Worm (Caenorhabditis elegans): ENCODE measurements around the gene C16D2.3.

The C16D2.3 gene

ce11 chrII:9139172-9139700 is 1.3 kb downstream of the C16D2.3 start, which contains the start of gene Y9C2UA.1:
Gene Y9C2UA.1 (plus strand): TSS chrII:9139650.
- TF ChIP-seq fos-1 (tag; optimal IDR thresholded peaks at IDR 0.05) (no peak), nhr-6 (tag; optimal IDR thresholded peaks at IDR 0.05) (no peak), ceh-82 (tag; optimal IDR thresholded peaks at IDR 0.05) (no peak), unc-39 (tag; optimal IDR thresholded peaks at IDR 0.05) (no peak), mbf-1 (tag; optimal IDR thresholded peaks at IDR 0.05) (no peak), R02D3.7 (tag; optimal IDR thresholded peaks at IDR 0.05) (no peak), egl-27 (tag; optimal IDR thresholded peaks at IDR 0.05) (no peak), skn-1 (tag; optimal IDR thresholded peaks at IDR 0.05) (no peak), ceh-16 (tag; optimal IDR thresholded peaks at IDR 0.05) (no peak), alr-1 (tag; optimal IDR thresholded peaks at IDR 0.05) (no peak), mdl-1 (tag; optimal IDR thresholded peaks at IDR 0.05) (no peak), gmeb-1 (tag; optimal IDR thresholded peaks at IDR 0.05) (no peak), blmp-1 (tag; optimal IDR thresholded peaks at IDR 0.05; ENCODE audit: insufficient read depth) (no peak), ztf-11 (tag; optimal IDR thresholded peaks at IDR 0.05) (no peak), nhr-25 (tag; optimal IDR thresholded peaks at IDR 0.05) (no peak), lin-11 (tag; optimal IDR thresholded peaks at IDR 0.05) (no peak)

- TF ChIP-seq egl-27 (tag; optimal IDR thresholded peaks at IDR 0.05) (no peak), sem-4 (tag; optimal IDR thresholded peaks at IDR 0.05) (no peak), nhr-11 (tag; optimal IDR thresholded peaks at IDR 0.05) (no peak), ztf-4 (tag; optimal IDR thresholded peaks at IDR 0.05) (no peak)
These were observed 3.2 kb downstream of the C16D2.3 start for ce11 chrII:9141110-9141509.

DNA sequence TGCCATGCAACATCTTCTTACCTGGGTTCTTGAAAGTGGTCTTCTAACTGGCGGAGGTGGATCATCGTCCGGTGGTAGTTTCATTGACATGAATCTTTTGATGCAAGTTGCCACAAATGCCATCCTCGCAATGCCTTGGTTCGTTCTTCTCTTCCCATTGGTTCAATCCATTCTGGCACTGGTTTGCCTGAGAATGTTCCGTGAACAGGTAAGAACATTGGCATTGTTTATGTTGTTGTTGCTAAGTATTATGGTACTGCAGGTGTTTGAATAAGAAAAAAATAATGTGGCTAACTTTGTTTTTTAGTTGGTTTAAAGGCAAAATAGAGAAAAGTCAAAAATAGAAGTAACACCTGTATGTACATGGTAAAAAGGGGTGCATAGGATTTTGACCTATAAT is 5.9 kb downstream of the C16D2.3 start:
- no peak for TF ChIP-seq elt-1 (tag; optimal IDR thresholded peaks at IDR 0.05)
- TF ChIP-seq nhr-11 (tag; optimal IDR thresholded peaks at IDR 0.05), result no peak
- no peak for TF ChIP-seq mdl-1 (tag; optimal IDR thresholded peaks at IDR 0.05)
- TF ChIP-seq unc-62 (GFP tag; optimal IDR thresholded peaks at IDR 0.05), result no peak
- no peak for TF ChIP-seq lin-11 (tag; optimal IDR thresholded peaks at IDR 0.05)
- TF ChIP-seq blmp-1 (tag; optimal IDR thresholded peaks at IDR 0.05; ENCODE audit: insufficient read depth), result no peak
- no peak for TF ChIP-seq nhr-129 (tag; optimal IDR thresholded peaks at IDR 0.05)
- TF ChIP-seq snpc-4 (tag; optimal IDR thresholded peaks at IDR 0.05), result no peak
- TF ChIP-seq nhr-77 (tag; optimal IDR thresholded peaks at IDR 0.05), result no peak
- no peak for TF ChIP-seq zag-1 (tag; optimal IDR thresholded peaks at IDR 0.05)
- no peak for TF ChIP-seq unc-55 (GFP tag; optimal IDR thresholded peaks at IDR 0.05)

DNA sequence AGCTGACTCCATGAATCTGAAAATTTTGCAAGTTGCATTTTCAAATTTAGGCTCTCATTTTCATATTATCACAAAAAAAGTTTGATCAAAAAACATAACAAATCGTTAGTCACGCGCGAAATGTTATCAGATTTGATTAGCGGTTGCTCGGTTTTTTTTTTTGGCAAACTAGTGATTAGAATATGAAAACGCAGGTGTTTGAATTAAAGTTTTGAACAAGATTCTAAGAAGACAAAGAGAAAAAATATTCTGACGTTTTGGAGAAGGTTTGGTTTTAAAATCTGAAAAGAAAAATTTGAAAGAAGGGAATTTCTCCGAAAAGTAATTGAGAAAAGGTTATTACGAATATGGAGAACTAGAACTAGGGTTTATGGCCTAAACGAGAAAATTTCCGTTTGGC is 6.5 kb downstream of the C16D2.3 start:
- no peak for TF ChIP-seq nhr-6 (tag; optimal IDR thresholded peaks at IDR 0.05)
- no peak for TF ChIP-seq lsy-2 (tag; optimal IDR thresholded peaks at IDR 0.05)
- no peak for TF ChIP-seq ZK546.5 (tag; optimal IDR thresholded peaks at IDR 0.05)
- no peak for TF ChIP-seq gmeb-1 (tag; optimal IDR thresholded peaks at IDR 0.05)
- TF ChIP-seq elt-1 (tag; optimal IDR thresholded peaks at IDR 0.05), result no peak
- no peak for TF ChIP-seq R02D3.7 (tag; optimal IDR thresholded peaks at IDR 0.05)
- no peak for TF ChIP-seq ceh-16 (tag; optimal IDR thresholded peaks at IDR 0.05)
- no peak for TF ChIP-seq lin-11 (tag; optimal IDR thresholded peaks at IDR 0.05)
- TF ChIP-seq unc-62 (GFP tag; optimal IDR thresholded peaks at IDR 0.05), result no peak

ce11 chrII:9145961-9146360 is 8.1 kb downstream of the C16D2.3 start, which contains the start of gene W07A12.4:
Gene W07A12.4 (plus strand): TSS chrII:9146261.
- TF ChIP-seq nhr-21 (tag; optimal IDR thresholded peaks at IDR 0.05) (no peak), Y55F3AM.14 (GFP tag; optimal IDR thresholded peaks at IDR 0.05) (no peak), sma-9 (GFP tag; optimal IDR thresholded peaks at IDR 0.05) (no peak), sma-9 (tag; optimal IDR thresholded peaks at IDR 0.05) (no peak), egl-27 (tag; optimal IDR thresholded peaks at IDR 0.05) (no peak), elt-1 (tag; optimal IDR thresholded peaks at IDR 0.05) (no peak), lin-13 (GFP tag; optimal IDR thresholded peaks at IDR 0.05) (no peak), nhr-11 (tag; optimal IDR thresholded peaks at IDR 0.05) (no peak), nhr-25 (tag; optimal IDR thresholded peaks at IDR 0.05) (no peak), lsy-2 (tag; optimal IDR thresholded peaks at IDR 0.05) (no peak), C34F6.9 (tag; optimal IDR thresholded peaks at IDR 0.05) (no peak), fos-1 (tag; optimal IDR thresholded peaks at IDR 0.05) (no peak), elt-3 (tag; optimal IDR thresholded peaks at IDR 0.05) (no peak), aly-2 (tag; optimal IDR thresholded peaks at IDR 0.05) (no peak)
